Fruit fly (Drosophila melanogaster): ENCODE data around the gene ppk22.

ppk22 gene

dm6 chr3R:24812987-24813636 lies 46.5 kb downstream of the ppk22 start (continued):
- TF ChIP-seq chm (GFP tag; IDR thresholded peaks at IDR 0.05) = 0 out of 2 replicates have a peak, but pooled peaks have one; percentile 20
- TF ChIP-seq fd96Cb (tag; optimal IDR thresholded peaks at IDR 0.05) = no peak
- TF ChIP-seq grn (GFP tag; optimal IDR thresholded peaks at IDR 0.05) = no peak
- TF ChIP-seq CG12659 (GFP tag; optimal IDR thresholded peaks at IDR 0.05) = no peak
- no peak for TF ChIP-seq nau (GFP tag; optimal IDR thresholded peaks at IDR 0.05)
- no peak for TF ChIP-seq CG6272 (GFP tag; IDR thresholded peaks at IDR 0.05)
- TF ChIP-seq ewg (GFP tag; optimal IDR thresholded peaks at IDR 0.05) = peak; percentile 68
- no peak for TF ChIP-seq B-H1 (GFP tag; IDR thresholded peaks at IDR 0.05)
- no peak for TF ChIP-seq croc (GFP tag; conservative IDR thresholded peaks at IDR 0.05)
- no peak for TF ChIP-seq Dip2 (GFP tag; IDR thresholded peaks at IDR 0.05)
- no peak for TF ChIP-seq CG11247 (GFP tag; IDR thresholded peaks at IDR 0.05)
- 0 out of 3 replicates have a peak, but pooled peaks have one; percentile 15 for TF ChIP-seq CG6791 (GFP tag; IDR thresholded peaks at IDR 0.05; ENCODE audit: partially characterized antibody)
- peak; percentile 34 for TF ChIP-seq pros (GFP tag; optimal IDR thresholded peaks at IDR 0.05)
- TF ChIP-seq otp (GFP tag; IDR thresholded peaks at IDR 0.05) = no peak
- TF ChIP-seq dpn (GFP tag; optimal IDR thresholded peaks at IDR 0.05) = no peak
- no peak for TF ChIP-seq ind (GFP tag; optimal IDR thresholded peaks at IDR 0.05)
- peak; percentile 25 for TF ChIP-seq mirr (GFP tag; optimal IDR thresholded peaks at IDR 0.05)
- no peak for TF ChIP-seq Doc2 (GFP tag; IDR thresholded peaks at IDR 0.05)
- no peak for TF ChIP-seq CG16779 (GFP tag; IDR thresholded peaks at IDR 0.05)
- no peak for TF ChIP-seq CG12236 (GFP tag; optimal IDR thresholded peaks at IDR 0.05)
- no peak for TF ChIP-seq CG13775 (GFP tag; optimal IDR thresholded peaks at IDR 0.05)
- no peak for TF ChIP-seq Neu2 (GFP tag; optimal IDR thresholded peaks at IDR 0.05; ENCODE audit: borderline replicate concordance)
- TF ChIP-seq twi (tag; optimal IDR thresholded peaks at IDR 0.05) = peak; percentile 28
- TF ChIP-seq tin (GFP tag; optimal IDR thresholded peaks at IDR 0.05) = no peak
- TF ChIP-seq sd (tag; optimal IDR thresholded peaks at IDR 0.05) = no peak
- no peak for TF ChIP-seq nerfin-2 (GFP tag; IDR thresholded peaks at IDR 0.05; ENCODE audit: partially characterized antibody)
- no peak for TF ChIP-seq CG8290 (GFP tag; optimal IDR thresholded peaks at IDR 0.05)
- peak in 1 of 2 experiments; percentile 20 for TF ChIP-seq CG8290 (tag; optimal IDR thresholded peaks at IDR 0.05)
- TF ChIP-seq kni (GFP tag; optimal IDR thresholded peaks at IDR 0.05) = peak; percentile 24
- TF ChIP-seq GATAe (GFP tag; conservative IDR thresholded peaks at IDR 0.05) = no peak
- TF ChIP-seq sisA (GFP tag; IDR thresholded peaks at IDR 0.05) = no peak
- peak; percentile 4 for TF ChIP-seq cg (GFP tag; optimal IDR thresholded peaks at IDR 0.05)
- TF ChIP-seq CG34422 (GFP tag; IDR thresholded peaks at IDR 0.05) = peak; percentile 15; the same call in 1 of the 3 replicates
- TF ChIP-seq Antp (GFP tag; optimal IDR thresholded peaks at IDR 0.05) = no peak
- TF ChIP-seq sim (GFP tag; IDR thresholded peaks at IDR 0.05) = no peak
- TF ChIP-seq CG1233 (GFP tag; optimal IDR thresholded peaks at IDR 0.05) = no peak
- TF ChIP-seq CG14667 (GFP tag; IDR thresholded peaks at IDR 0.05) = no peak
- no peak for TF ChIP-seq cato (GFP tag; optimal IDR thresholded peaks at IDR 0.05; ENCODE audit: borderline replicate concordance)
- no peak for TF ChIP-seq CG16813 (GFP tag; IDR thresholded peaks at IDR 0.05; ENCODE audit: partially characterized antibody)
- no peak for TF ChIP-seq dati (GFP tag; IDR thresholded peaks at IDR 0.05)
- no peak for TF ChIP-seq CG17385 (GFP tag; optimal IDR thresholded peaks at IDR 0.05)
- 0 out of 2 replicates have a peak, but pooled peaks have one; percentile 29 for TF ChIP-seq sens-2 (GFP tag; IDR thresholded peaks at IDR 0.05)
- TF ChIP-seq ap (GFP tag; IDR thresholded peaks at IDR 0.05) = no peak
- no peak for TF ChIP-seq Myb (GFP tag; optimal IDR thresholded peaks at IDR 0.05)
- no peak for TF ChIP-seq CG7745 (tag; optimal IDR thresholded peaks at IDR 0.05)
- TF ChIP-seq unc-4 (GFP tag; IDR thresholded peaks at IDR 0.05; ENCODE audit: partially characterized antibody) = no peak
- TF ChIP-seq CG15514 (GFP tag; optimal IDR thresholded peaks at IDR 0.05) = no peak
- no peak for TF ChIP-seq CG14050 (GFP tag; IDR thresholded peaks at IDR 0.05)
- no peak for TF ChIP-seq CG17829 (tag; optimal IDR thresholded peaks at IDR 0.05)
- no peak for TF ChIP-seq YL-1 (GFP tag; optimal IDR thresholded peaks at IDR 0.05)
- TF ChIP-seq Lpt (GFP tag; optimal IDR thresholded peaks at IDR 0.05) = no peak
